Worm (Caenorhabditis elegans) whole organism, late embryonic: ENCODE measurements around the gene R05G9.5.

Experiments
- C38D4.7 ChIP-seq: fragments of 200-800 bp; sonication (Bioruptor generic); optimal IDR thresholded peaks from 2 replicates; lab custom pipeline; 2018; ENCODE audit warnings: mild to moderate bottlenecking, missing genetic modification characterization, moderate library complexity, missing compliant biosample characterization
- K09A11.1 ChIP-seq: sonication (generic microtip); optimal IDR thresholded peaks from 2 replicates; lab custom pipeline; 2017; ENCODE audit warnings: antibody characterized with exemption, mild to moderate bottlenecking, missing genetic modification characterization, missing compliant biosample characterization; ENCODE audit not compliant: insufficient read depth
- Y22D7AL.16 ChIP-seq: sonication (generic microtip); optimal IDR thresholded peaks from 2 replicates; lab custom pipeline; 2016; ENCODE audit warnings: missing genetic modification characterization, missing compliant biosample characterization
- ama-1 ChIP-seq: fragments of 150-350 bp; optimal IDR thresholded peaks from 2 replicates; lab custom pipeline; 2014
- ceh-6 ChIP-seq: fragments of 200-800 bp; sonication (Bioruptor generic); optimal IDR thresholded peaks from 2 replicates; lab custom pipeline; 2018; ENCODE audit warnings: mild to moderate bottlenecking, missing genetic modification characterization, missing compliant biosample characterization
- fkh-10 ChIP-seq: fragments of 150-350 bp; optimal IDR thresholded peaks from 2 replicates; lab custom pipeline; 2014; ENCODE audit warnings: missing biosample characterization, missing genetic modification reagents, missing genetic modification characterization
- hlh-30 ChIP-seq: sonication (generic microtip); optimal IDR thresholded peaks from 2 replicates; lab custom pipeline; 2017; ENCODE audit warnings: antibody characterized with exemption, missing genetic modification characterization, missing compliant biosample characterization; ENCODE audit not compliant: insufficient read depth
- npax-4 ChIP-seq: sonication (generic microtip); optimal IDR thresholded peaks from 2 replicates; lab custom pipeline; 2016; ENCODE audit warnings: missing genetic modification characterization, missing compliant biosample characterization
- pag-3 ChIP-seq: sonication (generic microtip); optimal IDR thresholded peaks from 2 replicates; lab custom pipeline; 2016; ENCODE audit warnings: missing compliant biosample characterization, missing genetic modification characterization, borderline replicate concordance
- pha-4 ChIP-seq: fragments of 150-350 bp; optimal IDR thresholded peaks from 2 replicates; lab custom pipeline; 2018; ENCODE audit warnings: missing biosample characterization, missing genetic modification reagents, missing genetic modification characterization
- pqm-1 ChIP-seq: sonication (generic microtip); optimal IDR thresholded peaks from 2 replicates; lab custom pipeline; 2016; ENCODE audit warnings: missing genetic modification characterization, missing compliant biosample characterization
- unc-42 ChIP-seq: sonication (generic microtip); optimal IDR thresholded peaks from 2 replicates; lab custom pipeline; 2016; ENCODE audit warnings: missing genotype, missing genetic modification characterization, missing compliant biosample characterization

- TF ChIP-seq ceh-6 (GFP tag; lab: Kevin White, UChicago) (no peak), pag-3 (tag; lab: Kevin White, UChicago) (no peak), npax-4 (tag; lab: Kevin White, UChicago) (no peak), hlh-30 (no peak), ama-1 (lab: Kevin White, UChicago) (no peak), C38D4.7 (no peak), pha-4 (tag; lab: Kevin White, UChicago) (no peak), K09A11.1 (tag; lab: Kevin White, UChicago) (no peak), fkh-10 (GFP tag; lab: Kevin White, UChicago) (no peak), Y22D7AL.16 (tag; lab: Kevin White, UChicago) (no peak), pqm-1 (tag; lab: Kevin White, UChicago) (no peak), unc-42 (tag; lab: Kevin White, UChicago) (no peak)
Measured at ce11 chrII:6469340-6469739, 30.7 kb downstream of the R05G9.5 start.
